Worm (Caenorhabditis elegans) whole organism, L2 larva: ENCODE measurements around the gene his-32.

Source experiments
- ama-1 ChIP-seq: fragments of 150-350 bp; optimal IDR thresholded peaks from 2 replicates; lab custom pipeline; 2018; ENCODE audit warnings: inconsistent platforms
- blmp-1 ChIP-seq: sonication (generic microtip); optimal IDR thresholded peaks from 2 replicates; lab custom pipeline; 2017; ENCODE audit warnings: missing genetic modification characterization, mild to moderate bottlenecking, missing compliant biosample characterization, antibody characterized with exemption, moderate library complexity; ENCODE audit not compliant: insufficient read depth
- ceh-16 ChIP-seq: fragments of 150-350 bp; optimal IDR thresholded peaks from 2 replicates; lab custom pipeline; 2014; ENCODE audit warnings: missing biosample characterization, missing genetic modification characterization
- ceh-82 ChIP-seq: fragments of 150-350 bp; optimal IDR thresholded peaks from 2 replicates; lab custom pipeline; 2014; ENCODE audit warnings: missing biosample characterization, missing genetic modification characterization
- crh-2 ChIP-seq: sonication (generic microtip); optimal IDR thresholded peaks from 2 replicates; lab custom pipeline; 2017; ENCODE audit warnings: missing biosample characterization, missing genetic modification characterization
- dmd-4 ChIP-seq: sonication (generic microtip); optimal IDR thresholded peaks from 2 replicates; lab custom pipeline; 2017; ENCODE audit warnings: missing biosample characterization, missing genetic modification characterization
- egl-27 ChIP-seq: sonication (generic microtip); optimal IDR thresholded peaks from 3 replicates; lab custom pipeline; 2017; ENCODE audit warnings: missing biosample characterization, missing genetic modification reagents, missing genetic modification characterization
- elt-1 ChIP-seq: fragments of 150-350 bp; optimal IDR thresholded peaks from 2 replicates; lab custom pipeline; 2014; ENCODE audit warnings: missing biosample characterization, missing genetic modification characterization
- fos-1 ChIP-seq: fragments of 150-350 bp; optimal IDR thresholded peaks from 2 replicates; lab custom pipeline; 2014; ENCODE audit warnings: missing biosample characterization, missing genetic modification characterization
- lin-11 ChIP-seq: fragments of 150-350 bp; sonication (generic microtip); optimal IDR thresholded peaks from 2 replicates; lab custom pipeline; 2014; ENCODE audit warnings: missing biosample characterization, missing genetic modification characterization, inconsistent platforms, mixed read lengths
- lin-39 ChIP-seq: fragments of 150-350 bp; optimal IDR thresholded peaks from 2 replicates; lab custom pipeline; 2014; ENCODE audit warnings: missing biosample characterization, missing genetic modification reagents, missing genetic modification characterization
- lsy-2 ChIP-seq, 2 experiments: fragments of 150-350 bp in 1 of 2; sonication (generic microtip) in 1 of 2; optimal IDR thresholded peaks; 2 replicates each; lab custom pipeline; 2014 to 2017; ENCODE audit warnings: missing biosample characterization in 2 of 2, missing genetic modification characterization in 2 of 2
- nhr-10 ChIP-seq: sonication (generic microtip); optimal IDR thresholded peaks from 2 replicates; lab custom pipeline; 2017; ENCODE audit warnings: missing biosample characterization, missing genetic modification characterization
- nhr-12 ChIP-seq: fragments of 150-350 bp; optimal IDR thresholded peaks from 2 replicates; lab custom pipeline; 2014; ENCODE audit warnings: missing biosample characterization, missing genetic modification characterization
- nhr-129 ChIP-seq: fragments of 150-350 bp; optimal IDR thresholded peaks from 2 replicates; lab custom pipeline; 2014; ENCODE audit warnings: missing biosample characterization, missing genetic modification characterization
- nhr-25 ChIP-seq: fragments of 150-350 bp; sonication (generic microtip); optimal IDR thresholded peaks from 3 replicates; lab custom pipeline; 2014; ENCODE audit warnings: missing biosample characterization, missing genetic modification characterization
- skn-1 ChIP-seq: sonication (generic microtip); optimal IDR thresholded peaks from 2 replicates; lab custom pipeline; 2017; ENCODE audit warnings: missing biosample characterization, missing genetic modification characterization
- sma-9 ChIP-seq, 2 experiments: fragments of 150-350 bp in 1 of 2; sonication (generic microtip) in 1 of 2; optimal IDR thresholded peaks; 2 replicates each; lab custom pipeline; 2014 to 2016; ENCODE audit warnings: missing genetic modification characterization in 2 of 2, mild to moderate bottlenecking in 1 of 2, missing biosample characterization in 1 of 2, missing compliant biosample characterization in 1 of 2, missing genetic modification reagents in 1 of 2, moderate library complexity in 1 of 2
- unc-39 ChIP-seq: fragments of 150-350 bp; optimal IDR thresholded peaks from 2 replicates; lab custom pipeline; 2014; ENCODE audit warnings: missing biosample characterization, missing genetic modification characterization
- ztf-4 ChIP-seq: fragments of 150-350 bp; optimal IDR thresholded peaks from 2 replicates; lab custom pipeline; 2014; ENCODE audit warnings: missing biosample characterization, missing genetic modification characterization

The his-32 gene

ce11 chrIV:8379278-8379677, 45.2 kb downstream of the his-32 start, which contains the start of gene nap-1 (continued):
- TF ChIP-seq fos-1 (tag; lab: Kevin White, UChicago) = peak; percentile 61
- TF ChIP-seq ceh-16 (tag; lab: Kevin White, UChicago) = no peak
- no peak for TF ChIP-seq ztf-4 (tag; lab: Kevin White, UChicago)
- TF ChIP-seq unc-39 = no peak

DNA sequence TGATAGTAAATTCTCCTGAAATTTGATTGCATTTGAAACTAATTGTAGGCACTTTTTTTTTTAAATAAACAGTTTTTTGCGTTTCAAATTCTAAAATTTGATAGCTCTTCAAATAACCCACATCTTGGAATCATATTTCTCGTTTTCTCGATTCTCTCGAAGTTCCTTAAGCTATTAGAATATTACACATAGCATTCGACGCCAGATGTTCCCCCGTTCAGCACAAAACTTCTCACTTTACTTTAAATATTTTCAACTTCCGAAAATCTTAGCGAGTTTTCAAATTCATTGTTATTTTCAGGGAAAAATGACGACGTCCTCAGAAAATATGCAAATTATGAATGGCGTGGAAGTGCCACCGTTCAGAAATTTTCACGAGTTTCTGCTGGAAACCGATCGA, 45.6 kb downstream of the his-32 start, which contains the start of gene praf-3:
Gene praf-3, plus strand, starts transcription at position 301 of the 400 bp plus-strand sequence.
- no peak for TF ChIP-seq elt-1 (tag; lab: Kevin White, UChicago)
- no peak for TF ChIP-seq lin-39 (tag; lab: Kevin White, UChicago)
- no peak for TF ChIP-seq lin-11 (tag; lab: Kevin White, UChicago)
- no peak for TF ChIP-seq ama-1 (lab: Kevin White, UChicago)
- no peak for TF ChIP-seq blmp-1 (tag; lab: Kevin White, UChicago)
- no peak for TF ChIP-seq skn-1
- TF ChIP-seq lsy-2 (tag; optimal IDR thresholded peaks at IDR 0.05; lab: Kevin White, UChicago) = no peak
- no peak for TF ChIP-seq nhr-12 (tag; lab: Kevin White, UChicago)
- no peak for TF ChIP-seq ceh-82 (tag; lab: Kevin White, UChicago)
- no peak for TF ChIP-seq nhr-25

ce11 chrIV:8380266-8380850, 46.3 kb downstream of the his-32 start:
- TF ChIP-seq nhr-10 (tag; lab: Kevin White, UChicago) (no peak), sma-9 (GFP tag; optimal IDR thresholded peaks at IDR 0.05; lab: Kevin White, UChicago) (peak; percentile 40), sma-9 (tag; optimal IDR thresholded peaks at IDR 0.05; lab: Kevin White, UChicago) (no peak), fos-1 (tag; lab: Kevin White, UChicago) (peak; percentile 78), crh-2 (tag; lab: Kevin White, UChicago) (peak; percentile 44)

DNA sequence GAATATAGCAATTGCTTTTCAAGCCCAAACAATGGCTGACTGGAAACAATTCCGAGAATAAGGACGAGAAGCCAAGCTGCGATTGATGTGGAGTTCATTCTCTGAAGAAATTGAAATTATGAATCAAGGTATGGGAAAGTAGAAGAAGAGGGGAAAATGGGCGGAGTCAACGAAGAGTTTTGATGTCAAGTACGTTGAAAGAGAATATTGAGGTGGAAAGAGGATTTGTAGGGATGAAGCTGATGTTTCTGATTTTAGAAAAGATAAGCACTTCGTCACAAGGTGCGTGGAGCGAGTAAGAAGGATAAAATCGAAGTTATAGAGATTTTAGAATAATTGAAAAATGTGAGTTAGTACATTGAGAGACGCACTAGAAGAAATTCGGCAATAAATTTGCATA, 48.6 kb downstream of the his-32 start, which contains the start of gene D2096.9:
Gene D2096.9, minus strand, starts transcription at position 101 of the 400 bp plus-strand sequence.
- no peak for TF ChIP-seq nhr-12 (tag; lab: Kevin White, UChicago)
- no peak for TF ChIP-seq egl-27
- no peak for TF ChIP-seq nhr-129 (tag; lab: Kevin White, UChicago)
- no peak for TF ChIP-seq dmd-4 (tag; lab: Kevin White, UChicago)
- no peak for TF ChIP-seq fos-1 (tag; lab: Kevin White, UChicago)
- no peak for TF ChIP-seq lsy-2 (tag; optimal IDR thresholded peaks at IDR 0.05; lab: Kevin White, UChicago)
